Worm (Caenorhabditis elegans): ENCODE data around the gene odr-1.

DNA sequence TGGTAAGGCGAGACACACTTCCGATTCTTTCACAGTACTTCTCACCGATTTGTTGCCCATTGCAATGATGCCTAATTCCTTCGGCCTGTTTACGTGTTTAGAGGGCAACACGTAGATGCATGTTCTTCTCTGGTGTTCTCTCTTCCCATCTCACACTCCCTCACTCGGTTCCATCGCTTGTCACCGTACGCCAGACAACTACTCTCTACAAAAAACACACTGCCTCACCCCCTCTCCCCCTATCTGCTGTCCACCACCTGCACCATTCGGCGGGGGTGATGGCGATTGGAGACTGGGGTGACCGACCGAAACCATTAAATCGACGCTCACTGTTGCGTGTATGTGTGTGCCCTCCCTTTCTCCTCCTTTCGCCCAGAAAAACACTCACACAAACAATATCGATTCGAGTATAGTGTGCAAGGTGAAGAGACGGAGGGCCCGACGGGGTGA lies 33.1 kb upstream of the odr-1 start:
- TF ChIP-seq unc-62 (GFP tag; optimal IDR thresholded peaks at IDR 0.05) = peak; percentile 24
- peak; percentile 46 for TF ChIP-seq elt-2 (tag; optimal IDR thresholded peaks at IDR 0.05)
- no peak for TF ChIP-seq ceh-82 (tag; optimal IDR thresholded peaks at IDR 0.05)
- TF ChIP-seq aly-2 (tag; optimal IDR thresholded peaks at IDR 0.05) = no peak
- peak; percentile 32 for TF ChIP-seq jun-1 (tag; optimal IDR thresholded peaks at IDR 0.05)
- no peak for TF ChIP-seq ztf-11 (tag; optimal IDR thresholded peaks at IDR 0.05)
- TF ChIP-seq nhr-11 (tag; optimal IDR thresholded peaks at IDR 0.05) = no peak
- TF ChIP-seq mml-1 (tag; optimal IDR thresholded peaks at IDR 0.05) = no peak
- TF ChIP-seq pqm-1 (tag; optimal IDR thresholded peaks at IDR 0.05) = no peak
- TF ChIP-seq pha-4 (tag; optimal IDR thresholded peaks at IDR 0.05) = peak; percentile 27

Data from whole organism, L3 larva.